Worm (Caenorhabditis elegans): ENCODE results near the gene sri-40.

ce11 chrII:3208679-3209078 is 30.9 kb downstream of the sri-40 start, which contains the start of gene sdz-35:
- TF ChIP-seq eyg-1 (tag; optimal IDR thresholded peaks at IDR 0.05) (no peak), ceh-9 (tag; optimal IDR thresholded peaks at IDR 0.05) (no peak), tbx-7 (tag; optimal IDR thresholded peaks at IDR 0.05) (no peak), rnt-1 (tag; optimal IDR thresholded peaks at IDR 0.05) (no peak), elt-2 (tag; optimal IDR thresholded peaks at IDR 0.05) (no peak)
